Fruit fly (Drosophila melanogaster) whole organism, adult: Measurements from ENCODE around the gene Rab40.

Source experiments
- CG11617 ChIP-seq: fragments of 200-800 bp; sonication (Bioruptor generic); optimal IDR thresholded peaks from 2 replicates; lab custom pipeline; 2017; ENCODE audit warnings: mild to moderate bottlenecking, missing biosample characterization, missing genetic modification reagents, missing genetic modification characterization
- CG12768 ChIP-seq: fragments of 200-800 bp; sonication (Bioruptor generic); optimal IDR thresholded peaks from 2 replicates; lab custom pipeline; 2017; ENCODE audit warnings: missing biosample characterization, missing genetic modification characterization, mild to moderate bottlenecking, moderate library complexity, missing genetic modification reagents
- CG14711 ChIP-seq: fragments of 200-800 bp; sonication (Bioruptor generic); optimal IDR thresholded peaks from 2 replicates; lab custom pipeline; 2018; ENCODE audit warnings: missing biosample characterization, mild to moderate bottlenecking, missing genetic modification characterization, moderate library complexity
- CG1620 ChIP-seq: fragments of 200-800 bp; sonication (Bioruptor generic); optimal IDR thresholded peaks from 2 replicates; lab custom pipeline; 2016; ENCODE audit warnings: missing biosample characterization, missing genetic modification characterization
- CG33017 ChIP-seq: fragments of 200-800 bp; sonication (Bioruptor generic); optimal IDR thresholded peaks from 2 replicates; lab custom pipeline; 2018; ENCODE audit warnings: missing biosample characterization, mild to moderate bottlenecking, missing genetic modification characterization, moderate library complexity
- CG5204 ChIP-seq: fragments of 200-800 bp; sonication (Bioruptor generic); optimal IDR thresholded peaks from 2 replicates; lab custom pipeline; 2016; ENCODE audit warnings: missing biosample characterization, missing genetic modification characterization
- CG7045 ChIP-seq: fragments of 200-800 bp; sonication (Bioruptor generic); optimal IDR thresholded peaks from 2 replicates; lab custom pipeline; 2017; ENCODE audit warnings: missing biosample characterization, mild to moderate bottlenecking, missing genetic modification characterization
- CG7101 ChIP-seq: fragments of 200-800 bp; sonication (Bioruptor generic); optimal IDR thresholded peaks from 2 replicates; lab custom pipeline; 2018; ENCODE audit warnings: missing biosample characterization, mild to moderate bottlenecking, missing genetic modification characterization, moderate library complexity
- Clk ChIP-seq: fragments of 200-800 bp; sonication (Bioruptor generic); optimal IDR thresholded peaks from 2 replicates; lab custom pipeline; 2017; ENCODE audit warnings: missing biosample characterization, missing genetic modification characterization
- Crg-1 ChIP-seq: fragments of 200-800 bp; sonication (Bioruptor generic); optimal IDR thresholded peaks from 2 replicates; lab custom pipeline; 2016; ENCODE audit warnings: missing biosample characterization, missing genetic modification characterization
- Hr96 ChIP-seq: fragments of 200-800 bp; sonication (Bioruptor generic); optimal IDR thresholded peaks from 2 replicates; lab custom pipeline; 2016; ENCODE audit warnings: missing biosample characterization, missing genetic modification characterization
- Mnt ChIP-seq: fragments of 200-800 bp; sonication (Bioruptor generic); optimal IDR thresholded peaks from 2 replicates; lab custom pipeline; 2016; ENCODE audit warnings: missing biosample characterization, mild to moderate bottlenecking, missing genetic modification characterization
- bab1 ChIP-seq: fragments of 200-800 bp; sonication (Bioruptor generic); optimal IDR thresholded peaks from 3 replicates; lab custom pipeline; 2019; ENCODE audit warnings: missing biosample characterization, mild to moderate bottlenecking, missing genetic modification characterization, moderate library complexity
- cic ChIP-seq: fragments of 200-800 bp; sonication (Bioruptor generic); optimal IDR thresholded peaks from 2 replicates; lab custom pipeline; 2017; ENCODE audit warnings: missing biosample characterization, mild to moderate bottlenecking, missing genetic modification characterization, moderate library complexity
- cnc ChIP-seq, 2 experiments: fragments of >200 bp; optimal IDR thresholded peaks; 2 replicates each; lab custom pipeline; 2017
- kay ChIP-seq: fragments of 200-800 bp; sonication (Bioruptor generic); peaks from one replicate; lab custom pipeline; 2016; ENCODE audit warnings: missing biosample characterization, missing genetic modification characterization, borderline replicate concordance
- ovo ChIP-seq: fragments of 200-800 bp; sonication (Bioruptor generic); optimal IDR thresholded peaks from 2 replicates; lab custom pipeline; 2016; ENCODE audit warnings: missing biosample characterization, missing genetic modification characterization
- pad ChIP-seq: fragments of 200-800 bp; sonication (Bioruptor generic); optimal IDR thresholded peaks from 3 replicates; lab custom pipeline; 2017; ENCODE audit warnings: missing biosample characterization, missing genetic modification characterization, mild to moderate bottlenecking, moderate library complexity, missing genetic modification reagents
- tj ChIP-seq: fragments of 200-800 bp; sonication (Bioruptor generic); optimal IDR thresholded peaks from 3 replicates; lab custom pipeline; 2017; ENCODE audit warnings: missing biosample characterization, mild to moderate bottlenecking, missing genetic modification characterization, moderate library complexity
- toe ChIP-seq: fragments of 200-800 bp; sonication (Bioruptor generic); optimal IDR thresholded peaks from 2 replicates; lab custom pipeline; 2016; ENCODE audit warnings: missing biosample characterization, missing genetic modification characterization

Gene Rab40

DNA sequence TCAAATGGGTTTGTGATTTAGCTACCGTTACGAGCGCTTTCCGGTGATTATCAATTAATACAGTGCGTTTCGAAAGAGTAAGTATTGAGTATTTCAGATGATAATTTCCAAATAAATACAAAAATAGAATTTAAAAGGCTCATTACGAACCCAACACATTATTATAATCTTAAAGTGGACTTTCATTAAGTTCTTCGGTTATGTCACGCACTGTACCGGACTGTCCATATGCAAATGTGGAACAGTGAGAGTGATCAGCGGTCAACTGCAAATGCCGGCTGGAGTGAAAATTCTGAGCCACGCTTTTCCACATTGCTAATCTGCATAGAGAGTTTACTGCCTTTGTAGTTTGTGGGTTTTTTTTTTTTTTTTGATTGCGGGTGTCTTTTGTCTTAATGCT lies 9.2 kb downstream of the Rab40 start:
- TF ChIP-seq toe (GFP tag; lab: Kevin White, UChicago) (no peak), kay (GFP tag; lab: Kevin White, UChicago) (no peak), CG7045 (no peak), tj (GFP tag; lab: Kevin White, UChicago) (no peak), CG33017 (no peak), cnc (optimal IDR thresholded peaks at IDR 0.05; lab: Kevin White, UChicago) (no peak), CG14711 (no peak), CG5204 (no peak), CG7101 (tag; lab: Kevin White, UChicago) (no peak), Hr96 (no peak), pad (no peak), cic (GFP tag; lab: Kevin White, UChicago) (no peak), bab1 (GFP tag; lab: Kevin White, UChicago) (no peak), Clk (GFP tag; lab: Kevin White, UChicago) (no peak), Mnt (GFP tag; lab: Kevin White, UChicago) (no peak), Crg-1 (GFP tag; lab: Kevin White, UChicago) (no peak)

DNA sequence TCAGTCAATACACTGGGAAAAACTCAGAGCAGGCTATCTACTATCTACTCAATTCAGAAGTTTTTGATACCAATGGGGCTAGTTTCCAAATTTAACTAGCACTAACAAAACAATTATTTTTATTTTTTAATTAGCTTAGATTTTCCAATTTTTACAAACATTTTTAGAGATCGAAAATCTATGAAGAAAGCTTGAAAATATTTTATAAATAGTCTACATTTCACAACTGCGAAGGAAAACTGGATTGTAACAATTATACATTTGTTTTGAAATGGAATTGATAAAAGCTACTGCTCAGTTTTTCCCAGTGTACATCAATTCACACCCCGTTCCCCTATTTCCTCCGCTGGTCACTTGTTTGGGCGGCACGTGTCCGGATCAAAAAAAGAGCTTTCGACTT lies 15.0 kb downstream of the Rab40 start:
- TF ChIP-seq CG1620 (GFP tag; lab: Kevin White, UChicago) (no peak), toe (GFP tag; lab: Kevin White, UChicago) (no peak), CG11617 (no peak)

- TF ChIP-seq cnc (optimal IDR thresholded peaks at IDR 0.05; lab: Kevin White, UChicago): no peak
- TF ChIP-seq CG12768 (GFP tag; lab: Kevin White, UChicago): no peak
- TF ChIP-seq bab1 (GFP tag; lab: Kevin White, UChicago): no peak
- no peak for TF ChIP-seq CG14711
- no peak for TF ChIP-seq CG33017
- no peak for TF ChIP-seq tj (GFP tag; lab: Kevin White, UChicago)
- TF ChIP-seq CG5204: no peak
- TF ChIP-seq cic (GFP tag; lab: Kevin White, UChicago): no peak
- no peak for TF ChIP-seq pad
- TF ChIP-seq Hr96: no peak
- TF ChIP-seq kay (GFP tag; lab: Kevin White, UChicago): no peak
- no peak for TF ChIP-seq ovo (GFP tag; lab: Kevin White, UChicago)
- TF ChIP-seq Mnt (GFP tag; lab: Kevin White, UChicago): no peak
- no peak for TF ChIP-seq CG7045
- TF ChIP-seq CG7101 (tag; lab: Kevin White, UChicago): no peak
- no peak for TF ChIP-seq CG11617
- no peak for TF ChIP-seq Clk (GFP tag; lab: Kevin White, UChicago)
- TF ChIP-seq toe (GFP tag; lab: Kevin White, UChicago): no peak
- TF ChIP-seq Crg-1 (GFP tag; lab: Kevin White, UChicago): no peak
- TF ChIP-seq CG1620 (GFP tag; lab: Kevin White, UChicago): no peak
Measured at dm6 chrX:12437099-12437498, 25.8 kb downstream of the Rab40 start.

DNA sequence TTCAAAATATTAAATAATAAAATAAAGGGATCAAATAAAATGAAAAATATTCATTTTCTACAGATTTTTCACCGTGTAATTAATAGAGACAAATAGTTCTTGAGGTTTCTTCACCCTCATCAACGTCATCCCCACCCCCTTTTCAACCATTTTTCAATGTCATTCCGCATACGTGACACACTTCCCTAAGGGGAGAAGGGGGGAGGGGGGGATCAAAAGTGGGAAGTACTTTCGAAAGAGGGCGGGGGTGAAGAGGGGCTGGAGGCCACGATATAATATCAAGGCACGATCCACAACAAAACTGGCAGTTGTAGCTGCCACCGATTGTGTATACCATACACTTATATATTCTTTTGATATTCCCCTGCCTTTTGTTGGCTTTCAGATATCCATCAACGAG lies 28.3 kb downstream of the Rab40 start:
- no peak for TF ChIP-seq cnc (optimal IDR thresholded peaks at IDR 0.05; lab: Kevin White, UChicago)
- TF ChIP-seq pad: no peak
- no peak for TF ChIP-seq toe (GFP tag; lab: Kevin White, UChicago)
- no peak for TF ChIP-seq CG12768 (GFP tag; lab: Kevin White, UChicago)
- no peak for TF ChIP-seq CG33017
- no peak for TF ChIP-seq CG7101 (tag; lab: Kevin White, UChicago)
- no peak for TF ChIP-seq Hr96
- no peak for TF ChIP-seq CG1620 (GFP tag; lab: Kevin White, UChicago)
- no peak for TF ChIP-seq CG5204
- TF ChIP-seq CG11617: no peak
- no peak for TF ChIP-seq kay (GFP tag; lab: Kevin White, UChicago)
- no peak for TF ChIP-seq tj (GFP tag; lab: Kevin White, UChicago)
- TF ChIP-seq Mnt (GFP tag; lab: Kevin White, UChicago): no peak
- no peak for TF ChIP-seq Crg-1 (GFP tag; lab: Kevin White, UChicago)
- TF ChIP-seq bab1 (GFP tag; lab: Kevin White, UChicago): no peak
- TF ChIP-seq ovo (GFP tag; lab: Kevin White, UChicago): no peak
- TF ChIP-seq cic (GFP tag; lab: Kevin White, UChicago): no peak
- TF ChIP-seq CG14711: no peak
- TF ChIP-seq CG7045: no peak
- TF ChIP-seq Clk (GFP tag; lab: Kevin White, UChicago): no peak

- TF ChIP-seq CG7045 (no peak), bab1 (GFP tag; lab: Kevin White, UChicago) (no peak), Mnt (GFP tag; lab: Kevin White, UChicago) (no peak), tj (GFP tag; lab: Kevin White, UChicago) (no peak), cnc (optimal IDR thresholded peaks at IDR 0.05; lab: Kevin White, UChicago) (no peak), Crg-1 (GFP tag; lab: Kevin White, UChicago) (no peak), Clk (GFP tag; lab: Kevin White, UChicago) (no peak), CG7101 (tag; lab: Kevin White, UChicago) (no peak), CG1620 (GFP tag; lab: Kevin White, UChicago) (no peak), pad (no peak), Hr96 (no peak), ovo (GFP tag; lab: Kevin White, UChicago) (no peak), cic (GFP tag; lab: Kevin White, UChicago) (no peak), CG12768 (GFP tag; lab: Kevin White, UChicago) (no peak), CG5204 (no peak), kay (GFP tag; lab: Kevin White, UChicago) (no peak), CG14711 (no peak), CG11617 (no peak), CG33017 (no peak), toe (GFP tag; lab: Kevin White, UChicago) (no peak)
Measured at dm6 chrX:12431924-12432323, 31.0 kb downstream of the Rab40 start, which contains the start of gene Pkcdelta. Pkcdelta (plus strand) TSS chrX:12432224.

dm6 chrX:12431466-12431865 lies 31.4 kb downstream of the Rab40 start:
- TF ChIP-seq tj (GFP tag; lab: Kevin White, UChicago) (no peak), pad (no peak), CG7045 (no peak)
